Worm (Caenorhabditis elegans): ENCODE results near the gene cnp-2.
"Not testable (repeated sequence)": the region's sequence is repeated elsewhere in the genome, so short reads cannot be mapped to it uniquely, and the experiment has no call there.

Gene cnp-2

DNA sequence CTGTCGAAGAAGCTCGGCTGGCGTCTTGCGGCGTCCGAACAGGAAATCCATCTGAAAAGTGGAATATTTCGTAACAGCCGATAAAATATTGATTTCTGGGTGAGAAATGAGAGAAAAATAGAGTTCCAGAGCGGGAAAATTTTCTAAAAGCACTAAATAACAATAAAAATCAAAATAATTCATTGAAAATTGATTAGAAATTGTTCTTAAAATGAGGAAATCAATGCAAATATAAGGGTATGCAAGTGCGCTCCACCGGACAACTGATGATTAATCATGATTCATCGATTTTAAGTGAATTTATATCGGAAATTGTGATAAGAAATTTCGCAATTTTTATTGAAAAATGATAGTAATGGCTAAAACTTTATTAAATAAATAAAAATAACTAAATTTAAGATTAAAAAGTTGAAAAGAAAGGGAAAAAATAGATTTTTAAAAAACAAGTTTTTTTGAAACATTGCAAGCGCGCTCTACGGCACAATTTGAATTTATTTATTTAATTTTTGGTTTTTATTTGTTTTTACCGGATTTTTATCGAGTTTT, 7.6 kb downstream of the cnp-2 start, which contains the start of the genes vps-2 and tiar-2 (continued):
- peak; percentile 2 for TF ChIP-seq nhr-6 (tag; optimal IDR thresholded peaks at IDR 0.05)
- TF ChIP-seq aly-2 (tag; optimal IDR thresholded peaks at IDR 0.05), result no peak
- TF ChIP-seq lin-11 (tag; optimal IDR thresholded peaks at IDR 0.05), result no peak
- TF ChIP-seq zag-1 (tag; optimal IDR thresholded peaks at IDR 0.05), result no peak
- TF ChIP-seq sma-9 (GFP tag; optimal IDR thresholded peaks at IDR 0.05), result no peak
- no peak for TF ChIP-seq sma-9 (tag; optimal IDR thresholded peaks at IDR 0.05)
- no peak for TF ChIP-seq ztf-4 (tag; optimal IDR thresholded peaks at IDR 0.05)

DNA sequence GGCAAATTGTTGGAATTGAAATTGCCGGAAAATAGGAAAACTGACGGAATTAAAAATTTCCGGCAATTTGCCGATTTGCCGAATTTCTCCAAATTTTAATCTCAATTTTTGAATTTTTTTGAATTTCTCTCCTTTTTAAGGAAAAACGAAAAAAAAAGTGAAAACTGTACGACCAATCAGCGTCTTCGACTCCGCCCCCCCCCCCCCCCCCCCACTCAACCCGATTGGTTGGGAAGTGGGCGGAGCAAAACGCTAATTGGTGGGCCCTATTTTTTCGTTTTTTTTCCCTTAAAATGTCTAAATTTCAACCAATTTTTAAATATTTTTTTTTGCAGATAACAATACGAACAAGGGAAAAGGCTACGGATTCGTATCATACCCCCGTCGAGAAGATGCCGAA, 9.3 kb downstream of the cnp-2 start:
- TF ChIP-seq alr-1 (tag; optimal IDR thresholded peaks at IDR 0.05) (no peak), ama-1 (optimal IDR thresholded peaks at IDR 0.05) (no peak), lin-39 (tag; optimal IDR thresholded peaks at IDR 0.05) (no peak)

ce11 chrII:12774402-12774801, 13.8 kb downstream of the cnp-2 start, which contains the start of gene Y46G5A.14:
TSS of gene Y46G5A.14 (plus strand) at chrII:12774702.
- TF ChIP-seq C34F6.9 (tag; optimal IDR thresholded peaks at IDR 0.05), result no peak
- TF ChIP-seq mdl-1 (tag; optimal IDR thresholded peaks at IDR 0.05), result no peak
- TF ChIP-seq unc-62 (GFP tag; optimal IDR thresholded peaks at IDR 0.05), result no peak
- TF ChIP-seq elt-3 (tag; optimal IDR thresholded peaks at IDR 0.05), result no peak
- TF ChIP-seq lin-39 (tag; optimal IDR thresholded peaks at IDR 0.05), result no peak
- no peak for TF ChIP-seq dmd-4 (tag; optimal IDR thresholded peaks at IDR 0.05)
- TF ChIP-seq nhr-129 (tag; optimal IDR thresholded peaks at IDR 0.05), result no peak
- no peak for TF ChIP-seq nhr-77 (tag; optimal IDR thresholded peaks at IDR 0.05)
- TF ChIP-seq peb-1 (tag; optimal IDR thresholded peaks at IDR 0.05), result no peak
- no peak for TF ChIP-seq F13H6.1 (tag; optimal IDR thresholded peaks at IDR 0.05)
- TF ChIP-seq nhr-10 (tag; optimal IDR thresholded peaks at IDR 0.05), result no peak
- no peak for TF ChIP-seq snpc-4 (tag; optimal IDR thresholded peaks at IDR 0.05)
- TF ChIP-seq mbf-1 (tag; optimal IDR thresholded peaks at IDR 0.05), result no peak
- TF ChIP-seq egl-27 (tag; optimal IDR thresholded peaks at IDR 0.05), result no peak

ce11 chrII:12776379-12776778, 15.8 kb downstream of the cnp-2 start, which contains the start of gene Y46G5A.34:
TSS of gene Y46G5A.34 (plus strand) at chrII:12776679.
- TF ChIP-seq ZK546.5 (tag; optimal IDR thresholded peaks at IDR 0.05) (no peak), lsy-2 (tag; optimal IDR thresholded peaks at IDR 0.05) (no peak), fos-1 (tag; optimal IDR thresholded peaks at IDR 0.05) (no peak), nhr-77 (tag; optimal IDR thresholded peaks at IDR 0.05) (no peak), unc-62 (GFP tag; optimal IDR thresholded peaks at IDR 0.05) (no peak), ztf-11 (tag; optimal IDR thresholded peaks at IDR 0.05) (no peak), nhr-25 (tag; optimal IDR thresholded peaks at IDR 0.05) (no peak), lin-13 (GFP tag; optimal IDR thresholded peaks at IDR 0.05) (no peak), nhr-10 (tag; optimal IDR thresholded peaks at IDR 0.05) (no peak), zag-1 (tag; optimal IDR thresholded peaks at IDR 0.05) (no peak), skn-1 (tag; optimal IDR thresholded peaks at IDR 0.05) (no peak), sma-3 (GFP tag; optimal IDR thresholded peaks at IDR 0.05) (no peak), gmeb-1 (tag; optimal IDR thresholded peaks at IDR 0.05) (no peak), nhr-21 (tag; optimal IDR thresholded peaks at IDR 0.05) (no peak), blmp-1 (tag; optimal IDR thresholded peaks at IDR 0.05; ENCODE audit: insufficient read depth) (no peak), alr-1 (tag; optimal IDR thresholded peaks at IDR 0.05) (no peak), unc-55 (GFP tag; optimal IDR thresholded peaks at IDR 0.05) (no peak), snpc-4 (tag; optimal IDR thresholded peaks at IDR 0.05) (no peak)

- TF ChIP-seq lsy-2 (tag; optimal IDR thresholded peaks at IDR 0.05) (peak; percentile 33 to 41), lin-13 (GFP tag; optimal IDR thresholded peaks at IDR 0.05) (peak; percentile 96), crh-2 (tag; optimal IDR thresholded peaks at IDR 0.05) (peak; percentile 32), nhr-129 (tag; optimal IDR thresholded peaks at IDR 0.05) (peak; percentile 56), sma-3 (GFP tag; optimal IDR thresholded peaks at IDR 0.05) (peak; percentile 38), unc-55 (GFP tag; optimal IDR thresholded peaks at IDR 0.05) (peak; percentile 67), sma-9 (GFP tag; optimal IDR thresholded peaks at IDR 0.05) (peak; percentile 50), gmeb-1 (tag; optimal IDR thresholded peaks at IDR 0.05) (peak; percentile 29), F13H6.1 (tag; optimal IDR thresholded peaks at IDR 0.05) (peak; percentile 33), snpc-4 (tag; optimal IDR thresholded peaks at IDR 0.05) (peak; percentile 97)
- not testable (repeated sequence) for TF ChIP-seq sma-9 (tag; optimal IDR thresholded peaks at IDR 0.05)
These were observed 17.8 kb downstream of the cnp-2 start for ce11 chrII:12778374-12778773.

All from whole organism, L2 larva.